Fruit fly (Drosophila melanogaster) Kc167 (cell line): Measurements from ENCODE around the gene CG43610.

Source experiments
- Myc ChIP-seq: fragments of >200 bp; optimal IDR thresholded peaks from 2 replicates; lab custom pipeline; 2017; ENCODE audit warnings: missing external identifiers
- Sin3A ChIP-seq: fragments of >200 bp; optimal IDR thresholded peaks from 2 replicates; lab custom pipeline; 2018; ENCODE audit warnings: missing external identifiers
- h ChIP-seq: fragments of >200 bp; optimal IDR thresholded peaks from 3 replicates; lab custom pipeline; 2018; ENCODE audit warnings: missing external identifiers
- insv ChIP-seq: fragments of >200 bp; optimal IDR thresholded peaks from 3 replicates; lab custom pipeline; 2018; ENCODE audit warnings: missing external identifiers
- psq ChIP-seq: fragments of >200 bp; optimal IDR thresholded peaks from 2 replicates; lab custom pipeline; 2017; ENCODE audit warnings: missing external identifiers
- ttk ChIP-seq: sonication (Bioruptor generic); optimal IDR thresholded peaks from 2 replicates; lab custom pipeline; 2017; ENCODE audit warnings: missing external identifiers

- TF ChIP-seq Sin3A (lab: Kevin White, UChicago) (no peak), psq (lab: Kevin White, UChicago) (no peak), h (no peak), insv (lab: Kevin White, UChicago) (no peak), ttk (lab: Kevin White, UChicago) (no peak), Myc (no peak)
Observed at dm6 chr2L:6837829-6838228, 38.8 kb downstream of the CG43610 start.
